Worm (Caenorhabditis elegans) whole organism, L1 larva: ENCODE data around the gene cysl-2.
A peak's percentile ranks its signal among the peaks of the same experiment; 100 is the strongest.

Experiments used
- C16A3.4 ChIP-seq: fragments of 150-350 bp; optimal IDR thresholded peaks from 2 replicates; lab custom pipeline; 2014; ENCODE audit warnings: missing biosample characterization, missing genetic modification characterization
- blmp-1 ChIP-seq: fragments of 150-350 bp; optimal IDR thresholded peaks from 2 replicates; lab custom pipeline; 2014; ENCODE audit warnings: missing biosample characterization, missing genetic modification characterization
- ceh-8 ChIP-seq: fragments of 200-800 bp; sonication (Bioruptor generic); optimal IDR thresholded peaks from 2 replicates; lab custom pipeline; 2018; ENCODE audit warnings: mild to moderate bottlenecking, missing genetic modification characterization, moderate library complexity, missing compliant biosample characterization
- ceh-82 ChIP-seq, 3 experiments: fragments of 150-350 bp in 1 of 3; sonication (generic microtip) in 2 of 3; optimal IDR thresholded peaks; 2 replicates each; lab custom pipeline; 2014 to 2017; ENCODE audit warnings: missing biosample characterization in 3 of 3, missing genetic modification characterization in 3 of 3
- ceh-90 ChIP-seq: sonication (generic microtip); optimal IDR thresholded peaks from 2 replicates; lab custom pipeline; 2016; ENCODE audit warnings: missing genetic modification characterization, missing compliant biosample characterization
- dpl-1 ChIP-seq, 3 experiments: fragments of 150-350 bp in 2 of 3; sonication (generic microtip) in 1 of 3; optimal IDR thresholded peaks; 2 replicates each; lab custom pipeline; 2014 to 2017; ENCODE audit warnings: missing biosample characterization in 3 of 3, missing genetic modification characterization in 3 of 3, missing genetic modification reagents in 3 of 3
- efl-1 ChIP-seq, 4 experiments: fragments of 150-350 bp; optimal IDR thresholded peaks in 3 of 4; peaks in 1 of 4; 1 replicate in 1 of 4; 2 replicates in 3 of 4; lab custom pipeline; 2014; ENCODE audit warnings: missing biosample characterization in 2 of 4, missing genetic modification characterization in 2 of 4, missing genetic modification reagents in 2 of 4
- elt-2 ChIP-seq: sonication (generic microtip); optimal IDR thresholded peaks from 2 replicates; lab custom pipeline; 2016; ENCODE audit warnings: missing genetic modification characterization, mild to moderate bottlenecking, inconsistent platforms, missing compliant biosample characterization, missing genetic modification reagents
- elt-3 ChIP-seq, 6 experiments: fragments of 150-350 bp in 1 of 6; sonication (generic microtip); optimal IDR thresholded peaks; 2 replicates each; lab custom pipeline; 2017 to 2018; ENCODE audit warnings: missing biosample characterization in 6 of 6, missing genetic modification characterization in 6 of 6, inconsistent platforms in 1 of 6
- fkh-10 ChIP-seq: sonication (generic microtip); optimal IDR thresholded peaks from 2 replicates; lab custom pipeline; 2017; ENCODE audit warnings: missing biosample characterization, missing genetic modification reagents, missing genetic modification characterization
- fos-1 ChIP-seq: fragments of 150-350 bp; optimal IDR thresholded peaks from 2 replicates; lab custom pipeline; 2014; ENCODE audit warnings: missing biosample characterization, missing genetic modification characterization
- hlh-17 ChIP-seq: fragments of 200-800 bp; sonication (Bioruptor generic); optimal IDR thresholded peaks from 2 replicates; lab custom pipeline; 2018; ENCODE audit warnings: missing genetic modification characterization, mild to moderate bottlenecking, missing compliant biosample characterization, moderate library complexity, borderline replicate concordance
- hlh-4 ChIP-seq: sonication (generic microtip); optimal IDR thresholded peaks from 2 replicates; lab custom pipeline; 2016; ENCODE audit warnings: mild to moderate bottlenecking, missing genetic modification characterization, missing compliant biosample characterization
- hpl-2 ChIP-seq: fragments of 150-350 bp; optimal IDR thresholded peaks from 2 replicates; lab custom pipeline; 2014; ENCODE audit warnings: missing biosample characterization, missing genetic modification reagents, missing genetic modification characterization
- jun-1 ChIP-seq: fragments of 150-350 bp; optimal IDR thresholded peaks from 2 replicates; lab custom pipeline; 2014; ENCODE audit warnings: missing biosample characterization, missing genetic modification reagents, missing genetic modification characterization
- lin-13 ChIP-seq: fragments of 150-350 bp; optimal IDR thresholded peaks from 2 replicates; lab custom pipeline; 2014; ENCODE audit warnings: missing biosample characterization, missing genetic modification reagents, missing genetic modification characterization
- lin-14 ChIP-seq: fragments of 200-800 bp; sonication (Bioruptor generic); optimal IDR thresholded peaks from 2 replicates; lab custom pipeline; 2018; ENCODE audit warnings: mild to moderate bottlenecking, missing genetic modification characterization, moderate library complexity, missing compliant biosample characterization
- lin-35 ChIP-seq, 2 experiments: fragments of 150-350 bp; optimal IDR thresholded peaks; 2 replicates each; lab custom pipeline; 2014; ENCODE audit warnings: missing biosample characterization in 2 of 2, missing genetic modification characterization in 2 of 2, missing genetic modification reagents in 2 of 2
- lsy-2 ChIP-seq, 2 experiments: fragments of 150-350 bp; optimal IDR thresholded peaks; 2 replicates each; lab custom pipeline; 2014; ENCODE audit warnings: missing biosample characterization in 2 of 2, missing genetic modification characterization in 2 of 2
- mdl-1 ChIP-seq, 2 experiments: fragments of 150-350 bp; optimal IDR thresholded peaks; 2 replicates each; lab custom pipeline; 2014 to 2017; ENCODE audit warnings: missing biosample characterization in 2 of 2, missing genetic modification characterization in 2 of 2, inconsistent platforms in 1 of 2
- mef-2 ChIP-seq: fragments of 150-350 bp; optimal IDR thresholded peaks from 2 replicates; lab custom pipeline; 2014; ENCODE audit warnings: missing biosample characterization, missing genetic modification characterization
- mep-1 ChIP-seq: fragments of 150-350 bp; optimal IDR thresholded peaks from 2 replicates; lab custom pipeline; 2014; ENCODE audit warnings: missing biosample characterization, missing genetic modification characterization
- nhr-20 ChIP-seq: sonication (generic microtip); optimal IDR thresholded peaks from 2 replicates; lab custom pipeline; 2016; ENCODE audit warnings: mild to moderate bottlenecking, missing genetic modification characterization, missing compliant biosample characterization
- nhr-47 ChIP-seq: sonication (generic microtip); optimal IDR thresholded peaks from 2 replicates; lab custom pipeline; 2016; ENCODE audit warnings: mild to moderate bottlenecking, missing genetic modification characterization, moderate library complexity, missing compliant biosample characterization
- nhr-71 ChIP-seq: sonication (generic microtip); optimal IDR thresholded peaks from 2 replicates; lab custom pipeline; 2016; ENCODE audit warnings: mild to moderate bottlenecking, missing genetic modification characterization, moderate library complexity, missing compliant biosample characterization
- nhr-76 ChIP-seq: sonication (generic microtip); optimal IDR thresholded peaks from 2 replicates; lab custom pipeline; 2017; ENCODE audit warnings: missing biosample characterization, missing genetic modification characterization
- nhr-85 ChIP-seq: sonication (generic microtip); peaks from one replicate; lab custom pipeline; 2016; ENCODE audit warnings: missing genetic modification characterization, inconsistent platforms, missing compliant biosample characterization
- nhr-90 ChIP-seq: sonication (generic microtip); optimal IDR thresholded peaks from 2 replicates; lab custom pipeline; 2016; ENCODE audit warnings: mild to moderate bottlenecking, missing genetic modification characterization, missing compliant biosample characterization; ENCODE audit not compliant: poor library complexity
- pqm-1 ChIP-seq: sonication (generic microtip); optimal IDR thresholded peaks from 3 replicates; lab custom pipeline; 2017; ENCODE audit warnings: missing biosample characterization, missing genetic modification characterization
- rnt-1 ChIP-seq: sonication (generic microtip); optimal IDR thresholded peaks from 2 replicates; lab custom pipeline; 2016; ENCODE audit warnings: mild to moderate bottlenecking, missing genetic modification characterization, moderate library complexity, missing compliant biosample characterization
- skn-1 ChIP-seq: fragments of 150-350 bp; optimal IDR thresholded peaks from 2 replicates; lab custom pipeline; 2014; ENCODE audit warnings: missing biosample characterization, missing genetic modification characterization
- snu-23 ChIP-seq: sonication (generic microtip); optimal IDR thresholded peaks from 2 replicates; lab custom pipeline; 2016; ENCODE audit warnings: missing genetic modification characterization, missing compliant biosample characterization
- sox-4 ChIP-seq: sonication (generic microtip); optimal IDR thresholded peaks from 2 replicates; lab custom pipeline; 2016; ENCODE audit warnings: missing genetic modification characterization, missing compliant biosample characterization
- swsn-7 ChIP-seq: sonication (generic microtip); optimal IDR thresholded peaks from 2 replicates; lab custom pipeline; 2016; ENCODE audit warnings: missing genetic modification characterization, missing compliant biosample characterization
- unc-130 ChIP-seq: fragments of 150-350 bp; optimal IDR thresholded peaks from 2 replicates; lab custom pipeline; 2017; ENCODE audit warnings: missing biosample characterization, missing genetic modification characterization, inconsistent platforms
- unc-62 ChIP-seq: fragments of 150-350 bp; optimal IDR thresholded peaks from 2 replicates; lab custom pipeline; 2014; ENCODE audit warnings: missing biosample characterization, missing genetic modification reagents, missing genetic modification characterization
- xbp-1 ChIP-seq: sonication (generic microtip); optimal IDR thresholded peaks from 2 replicates; lab custom pipeline; 2016; ENCODE audit warnings: missing genetic modification characterization, missing compliant biosample characterization
- ztf-4 ChIP-seq: fragments of 150-350 bp; optimal IDR thresholded peaks from 2 replicates; lab custom pipeline; 2014; ENCODE audit warnings: missing biosample characterization, missing genetic modification characterization

The cysl-2 gene

DNA sequence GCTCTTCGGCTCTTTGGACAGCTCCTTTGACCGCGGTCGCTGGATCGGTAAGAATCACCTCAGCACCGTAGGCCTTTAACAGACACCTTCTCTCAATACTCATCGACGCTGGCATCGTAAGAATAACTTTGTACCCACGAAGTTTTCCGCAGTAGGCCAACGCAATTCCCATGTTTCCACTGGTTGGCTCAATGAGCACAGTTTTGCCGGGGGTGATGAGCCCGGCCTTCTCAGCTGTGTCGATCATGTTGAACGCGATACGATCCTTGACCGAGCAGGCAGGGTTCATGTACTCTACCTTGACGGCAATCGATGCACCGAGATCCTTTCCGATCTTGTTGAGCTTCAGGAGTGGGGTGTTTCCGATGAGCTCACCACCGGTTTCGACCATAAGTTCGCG, 237 bp downstream of the cysl-2 start:
- TF ChIP-seq xbp-1 (tag; lab: Kevin White, UChicago) (no peak), rnt-1 (tag; lab: Kevin White, UChicago) (no peak)

DNA sequence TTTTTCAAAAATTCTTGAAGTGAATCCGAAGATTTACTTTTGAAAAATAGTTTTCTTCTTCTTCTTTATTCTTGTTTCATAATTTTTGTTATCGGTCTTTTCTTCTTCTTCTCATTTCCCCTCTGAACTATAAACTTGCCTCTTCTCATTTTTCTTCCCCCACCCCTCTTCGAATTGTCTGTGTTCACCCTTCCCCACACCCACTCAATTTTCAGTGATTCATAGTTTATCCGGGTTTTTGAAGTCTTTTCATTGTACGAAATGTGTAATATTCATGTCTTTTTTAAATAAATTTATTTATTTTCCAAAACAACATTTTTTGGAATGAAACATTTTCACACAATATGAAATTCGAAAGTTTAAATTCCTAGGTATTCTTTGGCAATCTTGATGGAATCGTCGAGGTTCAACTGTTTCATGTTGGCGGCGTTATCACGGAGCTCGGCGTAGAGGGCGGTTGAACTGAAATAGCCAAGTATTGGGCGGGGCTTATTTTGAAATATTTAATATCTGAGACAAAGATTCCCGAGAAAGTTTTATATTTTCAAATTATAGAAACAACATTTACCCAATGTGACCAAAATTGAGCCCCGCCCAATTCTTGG, 1.6 kb downstream of the cysl-2 start:
- TF ChIP-seq nhr-71, result no peak
- no peak for TF ChIP-seq nhr-85
- no peak for TF ChIP-seq fos-1 (tag; lab: Kevin White, UChicago)
- no peak for TF ChIP-seq fkh-10
- no peak for TF ChIP-seq sox-4 (tag; lab: Kevin White, UChicago)
- TF ChIP-seq skn-1 (tag; lab: Kevin White, UChicago), result no peak
- no peak for TF ChIP-seq ztf-4
- TF ChIP-seq jun-1 (tag; lab: Kevin White, UChicago), result no peak
- no peak for TF ChIP-seq mdl-1 (tag; optimal IDR thresholded peaks at IDR 0.05; lab: Kevin White, UChicago)
- TF ChIP-seq pqm-1, result no peak
- no peak for TF ChIP-seq lin-14 (GFP tag; lab: Kevin White, UChicago)
- no peak for TF ChIP-seq unc-130
- TF ChIP-seq unc-62, result no peak
- TF ChIP-seq, all 84 proteins: peak for 0

DNA sequence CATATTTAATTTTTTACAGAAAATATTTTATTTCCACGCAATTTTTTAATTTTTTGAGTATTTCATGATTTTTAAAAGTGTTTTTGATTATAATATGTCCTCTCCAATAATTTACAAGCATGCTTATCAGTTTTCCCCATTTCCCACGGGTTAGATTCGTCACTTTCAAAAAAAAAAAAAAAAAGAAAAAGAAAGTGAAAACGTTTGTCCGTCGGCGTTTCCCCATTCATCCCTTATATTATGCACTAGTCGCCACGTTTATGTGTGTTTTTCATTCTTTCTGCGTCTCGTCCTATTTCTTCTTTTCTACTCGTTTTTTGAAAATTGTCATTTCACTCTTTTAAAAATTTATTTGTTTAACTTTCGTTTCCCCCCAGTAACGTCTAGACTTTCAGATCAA, 4.8 kb downstream of the cysl-2 start, which contains the start of gene vnut-1:
TSS of gene vnut-1 (plus strand) at position 396 of the 400 bp plus-strand sequence.
- TF ChIP-seq lin-14 (GFP tag; lab: Kevin White, UChicago) (peak; percentile 59), swsn-7 (tag; lab: Kevin White, UChicago) (peak; percentile 6), C16A3.4 (tag; lab: Kevin White, UChicago) (no peak), nhr-90 (peak; percentile 39), nhr-76 (tag; lab: Kevin White, UChicago) (no peak), dpl-1 (GFP tag; optimal IDR thresholded peaks at IDR 0.05; lab: Kevin White, UChicago) (peak in 2 of 3 experiments; percentile 10 to 27), elt-3 (tag; optimal IDR thresholded peaks at IDR 0.05; lab: Kevin White, UChicago) (peak in 1 of 6 experiments; percentile 6), rnt-1 (tag; lab: Kevin White, UChicago) (no peak), sox-4 (tag; lab: Kevin White, UChicago) (no peak), ceh-8 (no peak), nhr-47 (tag; lab: Kevin White, UChicago) (no peak), ceh-90 (tag; lab: Kevin White, UChicago) (no peak), lsy-2 (tag; optimal IDR thresholded peaks at IDR 0.05; lab: Kevin White, UChicago) (peak; percentile 13 to 26), hpl-2 (no peak), lin-13 (no peak), mef-2 (tag; lab: Kevin White, UChicago) (no peak), lin-35 (GFP tag; optimal IDR thresholded peaks at IDR 0.05; lab: Kevin White, UChicago) (peak in 1 of 2 experiments; percentile 20), ceh-82 (tag; optimal IDR thresholded peaks at IDR 0.05; lab: Kevin White, UChicago) (peak in 1 of 3 experiments; percentile 7), hlh-4 (tag; lab: Kevin White, UChicago) (no peak), mep-1 (peak; percentile 54), nhr-71 (peak; percentile 52), snu-23 (GFP tag; lab: Kevin White, UChicago) (peak; percentile 36), nhr-20 (peak; percentile 37), elt-2 (tag; lab: Kevin White, UChicago) (peak; percentile 50), efl-1 (optimal IDR thresholded peaks at IDR 0.05; lab: Kevin White, UChicago) (peak; percentile 5 to 11), efl-1 (GFP tag; optimal IDR thresholded peaks at IDR 0.05 in 1 of 2; lab: Kevin White, UChicago) (peak; percentile 2 to 27), blmp-1 (tag; lab: Kevin White, UChicago) (peak; percentile 97), nhr-85 (peak; percentile 72), hlh-17 (GFP tag; lab: Kevin White, UChicago) (no peak)
